Fruit fly (Drosophila melanogaster): ENCODE results near the gene TM9SF2.

The TM9SF2 gene

dm6 chr2L:20716077-20716476 is 18.0 kb downstream of the TM9SF2 start (continued):
- TF ChIP-seq Optix (GFP tag; IDR thresholded peaks at IDR 0.05) = 0 out of 3 replicates have a peak, but pooled peaks have one; percentile 18
- peak; percentile 16 for TF ChIP-seq CG3407 (GFP tag; optimal IDR thresholded peaks at IDR 0.05)
- no peak for TF ChIP-seq HLH3B (GFP tag; IDR thresholded peaks at IDR 0.05)
- peak; percentile 4 for TF ChIP-seq CG11723 (GFP tag; optimal IDR thresholded peaks at IDR 0.05)
- TF ChIP-seq dmrt99B (tag; optimal IDR thresholded peaks at IDR 0.05) = no peak
- no peak for TF ChIP-seq CG4424 (GFP tag; optimal IDR thresholded peaks at IDR 0.05)
- TF ChIP-seq CG6254 (GFP tag; optimal IDR thresholded peaks at IDR 0.05) = peak; percentile 41
- 0 out of 2 replicates have a peak, but pooled peaks have one; percentile 16 for TF ChIP-seq hbn (GFP tag; IDR thresholded peaks at IDR 0.05; ENCODE audit: partially characterized antibody)
- no peak for TF ChIP-seq maf-S (GFP tag; optimal IDR thresholded peaks at IDR 0.05)
- TF ChIP-seq BtbVII (GFP tag; optimal IDR thresholded peaks at IDR 0.05) = no peak
- peak; percentile 21 for TF ChIP-seq oc (tag; optimal IDR thresholded peaks at IDR 0.05)
- TF ChIP-seq Med (GFP tag) = peak; percentile 55
- peak; percentile 16 for TF ChIP-seq CG2678 (tag; optimal IDR thresholded peaks at IDR 0.05)
- TF ChIP-seq sens (GFP tag) = peak; percentile 84
- TF ChIP-seq croc (GFP tag; conservative IDR thresholded peaks at IDR 0.05) = no peak
- TF ChIP-seq lov (optimal IDR thresholded peaks at IDR 0.05) = no peak
- peak; percentile 62; the same call in 1 of the 3 replicates for TF ChIP-seq lov (GFP tag; IDR thresholded peaks at IDR 0.05)
- TF ChIP-seq run (tag; optimal IDR thresholded peaks at IDR 0.05) = no peak
- TF ChIP-seq ato (GFP tag; IDR thresholded peaks at IDR 0.05; ENCODE audit: partially characterized antibody) = no peak
- no peak for TF ChIP-seq CG8290 (GFP tag; optimal IDR thresholded peaks at IDR 0.05)
- peak; percentile 6 to 86 for TF ChIP-seq CG8290 (tag; optimal IDR thresholded peaks at IDR 0.05)
- no peak for TF ChIP-seq chn (GFP tag; optimal IDR thresholded peaks at IDR 0.05)
- TF ChIP-seq grau (tag; optimal IDR thresholded peaks at IDR 0.05) = peak; percentile 4
- TF ChIP-seq Hr78 (GFP tag; optimal IDR thresholded peaks at IDR 0.05) = peak in 1 of 2 experiments; percentile 44
- peak; percentile 20; the same call in 1 of the 2 replicates for TF ChIP-seq E2f2 (GFP tag; IDR thresholded peaks at IDR 0.05)
- no peak for TF ChIP-seq CG8944 (GFP tag; optimal IDR thresholded peaks at IDR 0.05)
- peak; percentile 52 to 64 for TF ChIP-seq bsh (GFP tag; optimal IDR thresholded peaks at IDR 0.05)
- TF ChIP-seq Trl (optimal IDR thresholded peaks at IDR 0.05) = peak; percentile 20 to 25
- no peak for TF ChIP-seq Trl (GFP tag; optimal IDR thresholded peaks at IDR 0.05)
- TF ChIP-seq CG6654 (GFP tag; optimal IDR thresholded peaks at IDR 0.05) = no peak
- peak; percentile 7 for TF ChIP-seq nerfin-1 (tag; optimal IDR thresholded peaks at IDR 0.05)
- TF ChIP-seq GATAe (GFP tag; conservative IDR thresholded peaks at IDR 0.05) = no peak
- TF ChIP-seq CG31441 (GFP tag; IDR thresholded peaks at IDR 0.05) = peak; percentile 34; the same call in 1 of the 2 replicates
- 0 out of 2 replicates have a peak, but pooled peaks have one; percentile 53 for TF ChIP-seq sna (GFP tag; IDR thresholded peaks at IDR 0.05; ENCODE audit: partially characterized antibody)
- TF ChIP-seq unpg (GFP tag; optimal IDR thresholded peaks at IDR 0.05) = peak; percentile 17
- TF ChIP-seq Jarid2 (GFP tag; optimal IDR thresholded peaks at IDR 0.05) = peak; percentile 20
- peak; percentile 64 for TF ChIP-seq dm (GFP tag; optimal IDR thresholded peaks at IDR 0.05)
- peak; percentile 16; the same call in 1 of the 3 replicates for TF ChIP-seq CG17361 (GFP tag; IDR thresholded peaks at IDR 0.05)
- TF ChIP-seq gcm (GFP tag; optimal IDR thresholded peaks at IDR 0.05) = peak; percentile 46
- peak; percentile 28; the same call in 1 of the 2 replicates for TF ChIP-seq CG13287 (GFP tag; IDR thresholded peaks at IDR 0.05; ENCODE audit: partially characterized antibody)
- peak; percentile 8 for TF ChIP-seq sug (tag; optimal IDR thresholded peaks at IDR 0.05)
- peak in 1 of 3 experiments; percentile 44 for TF ChIP-seq lola (GFP tag; optimal IDR thresholded peaks at IDR 0.05)
- peak; percentile 100 for TF ChIP-seq Blimp-1 (GFP tag; optimal IDR thresholded peaks at IDR 0.05)
- TF ChIP-seq ci (GFP tag; IDR thresholded peaks at IDR 0.05) = peak; percentile 63; the same call in 2 of the 3 replicates
- no peak for TF ChIP-seq crp (GFP tag; optimal IDR thresholded peaks at IDR 0.05)
- TF ChIP-seq Spps (tag; optimal IDR thresholded peaks at IDR 0.05) = peak; percentile 59
- peak; percentile 38 for TF ChIP-seq cwo (GFP tag; optimal IDR thresholded peaks at IDR 0.05)
- TF ChIP-seq gsb-n (tag; optimal IDR thresholded peaks at IDR 0.05) = peak; percentile 67
- TF ChIP-seq CG34224 (GFP tag; IDR thresholded peaks at IDR 0.05; ENCODE audit: partially characterized antibody) = 0 out of 3 replicates have a peak, but pooled peaks have one; percentile 20
